Worm (Caenorhabditis elegans) whole organism, L4/young adult: ENCODE results near the gene C25G6.4.

Experiments
- dao-5 ChIP-seq: sonication (generic microtip); optimal IDR thresholded peaks from 2 replicates; lab custom pipeline; 2016; ENCODE audit warnings: missing genotype, missing genetic modification characterization, moderate library complexity, missing compliant biosample characterization
- him-1 ChIP-seq: sonication (generic microtip); optimal IDR thresholded peaks from 2 replicates; lab custom pipeline; 2016; ENCODE audit warnings: missing genotype, missing genetic modification reagents, missing genetic modification characterization, missing compliant biosample characterization

- no peak for TF ChIP-seq him-1
- TF ChIP-seq dao-5 (tag; lab: Kevin White, UChicago): no peak
Measured at ce11 chrX:1207915-1208314, 41.7 kb downstream of the C25G6.4 start.
